Worm (Caenorhabditis elegans) whole organism, L2 larva: ENCODE measurements around the gene lec-5.

Source experiments
- ZK546.5 ChIP-seq: sonication (generic microtip); optimal IDR thresholded peaks from 2 replicates; lab custom pipeline; 2017; ENCODE audit warnings: missing biosample characterization, missing genetic modification characterization
- lin-13 ChIP-seq: fragments of 150-350 bp; optimal IDR thresholded peaks from 2 replicates; lab custom pipeline; 2014; ENCODE audit warnings: missing biosample characterization, missing genetic modification reagents, missing genetic modification characterization
- lsy-2 ChIP-seq, 2 experiments: fragments of 150-350 bp in 1 of 2; sonication (generic microtip) in 1 of 2; optimal IDR thresholded peaks; 2 replicates each; lab custom pipeline; 2014 to 2017; ENCODE audit warnings: missing biosample characterization in 2 of 2, missing genetic modification characterization in 2 of 2
- mdl-1 ChIP-seq, 2 experiments: fragments of 150-350 bp in 1 of 2; sonication (generic microtip) in 1 of 2; optimal IDR thresholded peaks; 2 replicates each; lab custom pipeline; 2017; ENCODE audit warnings: missing biosample characterization in 2 of 2, missing genetic modification characterization in 2 of 2
- nhr-11 ChIP-seq: fragments of 150-350 bp; optimal IDR thresholded peaks from 2 replicates; lab custom pipeline; 2014; ENCODE audit warnings: missing biosample characterization, missing genetic modification characterization
- nhr-21 ChIP-seq: fragments of 150-350 bp; optimal IDR thresholded peaks from 2 replicates; lab custom pipeline; 2014; ENCODE audit warnings: missing biosample characterization, missing genetic modification characterization
- nhr-25 ChIP-seq: fragments of 150-350 bp; sonication (generic microtip); optimal IDR thresholded peaks from 3 replicates; lab custom pipeline; 2014; ENCODE audit warnings: missing biosample characterization, missing genetic modification characterization
- snpc-4 ChIP-seq: fragments of 150-350 bp; optimal IDR thresholded peaks from 2 replicates; lab custom pipeline; 2014; ENCODE audit warnings: missing biosample characterization, missing genetic modification characterization
- unc-55 ChIP-seq: fragments of 150-350 bp; sonication (generic microtip); optimal IDR thresholded peaks from 3 replicates; lab custom pipeline; 2014; ENCODE audit warnings: missing biosample characterization, missing genetic modification reagents, missing genetic modification characterization
- unc-62 ChIP-seq: fragments of 150-350 bp; optimal IDR thresholded peaks from 2 replicates; lab custom pipeline; 2014; ENCODE audit warnings: missing biosample characterization, missing genetic modification reagents, missing genetic modification characterization
- ztf-11 ChIP-seq: sonication (generic microtip); optimal IDR thresholded peaks from 2 replicates; lab custom pipeline; 2017; ENCODE audit warnings: missing biosample characterization, missing genetic modification characterization
- ztf-4 ChIP-seq: fragments of 150-350 bp; optimal IDR thresholded peaks from 2 replicates; lab custom pipeline; 2014; ENCODE audit warnings: missing biosample characterization, missing genetic modification characterization

- TF ChIP-seq lsy-2 (tag; optimal IDR thresholded peaks at IDR 0.05; lab: Kevin White, UChicago) (peak in 1 of 2 experiments; percentile 31), nhr-25 (tag; lab: Kevin White, UChicago) (no peak), ztf-4 (tag; lab: Kevin White, UChicago) (no peak), ztf-11 (tag; lab: Kevin White, UChicago) (no peak), snpc-4 (tag; lab: Kevin White, UChicago) (no peak), nhr-11 (no peak), nhr-21 (no peak), mdl-1 (tag; optimal IDR thresholded peaks at IDR 0.05; lab: Kevin White, UChicago) (no peak), unc-55 (GFP tag; lab: Kevin White, UChicago) (peak; percentile 40), unc-62 (no peak), lin-13 (GFP tag; lab: Kevin White, UChicago) (no peak), ZK546.5 (no peak)
Observed at ce11 chrII:5820282-5820762, 20.6 kb downstream of the lec-5 start, which contains the start of gene ehs-1.
